Worm (Caenorhabditis elegans) whole organism, L4 larva: ENCODE results near the gene Y7A9D.1.

Experiments
- F49E8.2 ChIP-seq: sonication (generic microtip); optimal IDR thresholded peaks from 2 replicates; lab custom pipeline; 2016; ENCODE audit warnings: missing compliant biosample characterization, mild to moderate bottlenecking, missing genetic modification characterization, borderline replicate concordance
- aly-2 ChIP-seq: sonication (generic microtip); optimal IDR thresholded peaks from 2 replicates; lab custom pipeline; 2018; ENCODE audit warnings: missing biosample characterization, missing genetic modification characterization
- daf-16 ChIP-seq, 3 experiments: sonication (generic microtip); optimal IDR thresholded peaks; 2 replicates each; lab custom pipeline; 2016 to 2017; ENCODE audit warnings: missing genetic modification characterization in 3 of 3, missing genetic modification reagents in 3 of 3, mild to moderate bottlenecking in 2 of 3, missing compliant biosample characterization in 2 of 3, missing biosample characterization in 1 of 3, moderate library complexity in 1 of 3
- gei-8 ChIP-seq: fragments of 200-800 bp; sonication (Bioruptor generic); optimal IDR thresholded peaks from 2 replicates; lab custom pipeline; 2018; ENCODE audit warnings: mild to moderate bottlenecking, missing genetic modification characterization, missing compliant biosample characterization
- hlh-11 ChIP-seq: fragments of 200-800 bp; sonication (Bioruptor generic); optimal IDR thresholded peaks from 2 replicates; lab custom pipeline; 2018; ENCODE audit warnings: mild to moderate bottlenecking, missing genetic modification characterization, missing compliant biosample characterization
- hlh-30 ChIP-seq: sonication (generic microtip); optimal IDR thresholded peaks from 2 replicates; lab custom pipeline; 2017; ENCODE audit warnings: antibody characterized with exemption, mild to moderate bottlenecking, missing genetic modification characterization, missing compliant biosample characterization; ENCODE audit not compliant: insufficient read depth
- jun-1 ChIP-seq: fragments of 150-350 bp; optimal IDR thresholded peaks from 2 replicates; lab custom pipeline; 2014; ENCODE audit warnings: missing biosample characterization, missing genetic modification reagents, missing genetic modification characterization
- nhr-11 ChIP-seq: fragments of 150-350 bp; optimal IDR thresholded peaks from 2 replicates; lab custom pipeline; 2014; ENCODE audit warnings: missing biosample characterization, missing genetic modification characterization
- nhr-28 ChIP-seq: fragments of 150-350 bp; optimal IDR thresholded peaks from 2 replicates; lab custom pipeline; 2014; ENCODE audit warnings: missing biosample characterization, missing genetic modification characterization
- pha-4 ChIP-seq, 2 experiments: fragments of 150-350 bp in 1 of 2; fragments of 200-800 bp in 1 of 2; sonication (Bioruptor generic) in 1 of 2; IDR thresholded peaks in 1 of 2; optimal IDR thresholded peaks in 1 of 2; 2 replicates each; pipeline versions ENCODE4 v1.3.6 to Lab custom; 2014 to 2022; ENCODE audit warnings: missing genetic modification characterization in 2 of 2, missing genetic modification reagents in 2 of 2, missing biosample characterization in 1 of 2, missing compliant biosample characterization in 1 of 2
- skn-1 ChIP-seq: fragments of 150-350 bp; optimal IDR thresholded peaks from 2 replicates; lab custom pipeline; 2014; ENCODE audit warnings: missing biosample characterization, missing genetic modification characterization

ce11 chrIV:16380937-16381336 lies 1.1 kb downstream of the Y7A9D.1 start:
- TF ChIP-seq F49E8.2: no peak
- TF ChIP-seq hlh-30 (tag; lab: Kevin White, UChicago): no peak
- TF ChIP-seq jun-1 (tag; lab: Kevin White, UChicago): no peak
- TF ChIP-seq hlh-11: no peak
- no peak for TF ChIP-seq nhr-11 (tag; lab: Kevin White, UChicago)
- TF ChIP-seq skn-1 (tag; lab: Kevin White, UChicago): no peak
- no peak for TF ChIP-seq nhr-28 (tag; lab: Kevin White, UChicago)
- no peak for TF ChIP-seq aly-2 (tag; lab: Kevin White, UChicago)
- no peak for TF ChIP-seq daf-16 (GFP tag; optimal IDR thresholded peaks at IDR 0.05; lab: Kevin White, UChicago)
- no peak for TF ChIP-seq daf-16 (tag; optimal IDR thresholded peaks at IDR 0.05; lab: Kevin White, UChicago)
- TF ChIP-seq pha-4 (GFP tag; IDR thresholded peaks at IDR 0.05; lab: Robert Waterston, UW): no peak
- TF ChIP-seq pha-4 (tag; optimal IDR thresholded peaks at IDR 0.05; lab: Kevin White, UChicago): no peak
- no peak for TF ChIP-seq gei-8 (GFP tag; lab: Kevin White, UChicago)
